Worm (Caenorhabditis elegans) whole organism, L2 larva: ENCODE results near the gene eri-5.

Experiments
- alr-1 ChIP-seq: fragments of 150-350 bp; optimal IDR thresholded peaks from 2 replicates; lab custom pipeline; 2014; ENCODE audit warnings: missing biosample characterization, missing genetic modification characterization
- ama-1 ChIP-seq: fragments of 150-350 bp; optimal IDR thresholded peaks from 2 replicates; lab custom pipeline; 2018; ENCODE audit warnings: inconsistent platforms
- ceh-16 ChIP-seq: fragments of 150-350 bp; optimal IDR thresholded peaks from 2 replicates; lab custom pipeline; 2014; ENCODE audit warnings: missing biosample characterization, missing genetic modification characterization
- elt-3 ChIP-seq: sonication (generic microtip); optimal IDR thresholded peaks from 2 replicates; lab custom pipeline; 2017; ENCODE audit warnings: missing biosample characterization, missing genetic modification characterization
- lin-13 ChIP-seq: fragments of 150-350 bp; optimal IDR thresholded peaks from 2 replicates; lab custom pipeline; 2014; ENCODE audit warnings: missing biosample characterization, missing genetic modification reagents, missing genetic modification characterization
- lin-39 ChIP-seq: fragments of 150-350 bp; optimal IDR thresholded peaks from 2 replicates; lab custom pipeline; 2014; ENCODE audit warnings: missing biosample characterization, missing genetic modification reagents, missing genetic modification characterization
- lsy-2 ChIP-seq, 2 experiments: fragments of 150-350 bp in 1 of 2; sonication (generic microtip) in 1 of 2; optimal IDR thresholded peaks; 2 replicates each; lab custom pipeline; 2014 to 2017; ENCODE audit warnings: missing biosample characterization in 2 of 2, missing genetic modification characterization in 2 of 2
- mab-5 ChIP-seq: fragments of 150-350 bp; optimal IDR thresholded peaks from 2 replicates; lab custom pipeline; 2014; ENCODE audit warnings: missing biosample characterization, missing genetic modification characterization
- nhr-11 ChIP-seq: fragments of 150-350 bp; optimal IDR thresholded peaks from 2 replicates; lab custom pipeline; 2014; ENCODE audit warnings: missing biosample characterization, missing genetic modification characterization
- nhr-129 ChIP-seq: fragments of 150-350 bp; optimal IDR thresholded peaks from 2 replicates; lab custom pipeline; 2014; ENCODE audit warnings: missing biosample characterization, missing genetic modification characterization
- nhr-237 ChIP-seq: fragments of 150-350 bp; optimal IDR thresholded peaks from 2 replicates; lab custom pipeline; 2014; ENCODE audit warnings: missing biosample characterization, missing genetic modification characterization
- nhr-6 ChIP-seq: fragments of 150-350 bp; optimal IDR thresholded peaks from 2 replicates; lab custom pipeline; 2014; ENCODE audit warnings: missing biosample characterization, missing genetic modification characterization
- skn-1 ChIP-seq: sonication (generic microtip); optimal IDR thresholded peaks from 2 replicates; lab custom pipeline; 2017; ENCODE audit warnings: missing biosample characterization, missing genetic modification characterization
- snpc-4 ChIP-seq: fragments of 150-350 bp; optimal IDR thresholded peaks from 2 replicates; lab custom pipeline; 2014; ENCODE audit warnings: missing biosample characterization, missing genetic modification characterization

DNA sequence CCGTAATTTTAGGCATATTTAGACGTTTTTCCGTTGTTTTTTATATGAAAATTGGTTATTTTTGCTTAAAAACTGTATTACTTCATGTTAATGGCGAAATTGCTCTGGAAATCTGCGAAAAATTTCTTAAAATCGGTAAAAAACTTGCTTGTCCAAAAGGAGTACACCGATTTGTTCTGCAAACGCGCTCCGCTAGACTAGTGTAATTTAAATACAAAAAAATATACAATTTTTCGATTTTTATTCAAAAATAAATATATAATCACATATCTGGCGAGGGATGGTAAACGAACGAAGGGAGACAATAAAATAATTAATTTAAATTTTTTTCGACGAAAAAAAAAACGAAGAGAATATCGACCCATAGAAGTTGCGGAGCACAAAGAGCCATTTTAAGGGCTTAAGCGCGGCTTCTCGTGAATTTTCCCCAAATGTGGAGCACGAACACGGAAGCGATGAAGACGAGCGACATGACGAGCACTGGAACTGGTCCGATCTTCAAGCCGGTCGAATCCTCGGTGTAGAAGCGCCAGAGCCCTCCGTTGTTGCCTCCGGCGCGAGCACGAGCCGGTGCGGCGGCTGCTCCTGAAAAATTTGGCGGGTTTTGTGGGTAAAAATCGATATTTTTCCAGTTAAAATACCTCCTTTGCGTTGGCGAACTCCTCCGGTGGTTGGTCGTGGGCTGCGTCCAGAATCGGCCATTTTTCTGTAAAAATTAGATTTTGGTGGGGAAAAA is 2.5 kb upstream of the eri-5 start, which contains the start of gene sec-61.B:
- no peak for TF ChIP-seq skn-1 (tag; lab: Kevin White, UChicago)
- TF ChIP-seq nhr-11 (tag; lab: Kevin White, UChicago) = no peak
- no peak for TF ChIP-seq nhr-129 (tag; lab: Kevin White, UChicago)
- TF ChIP-seq lin-39 = no peak
- TF ChIP-seq snpc-4 (tag; lab: Kevin White, UChicago) = no peak
- no peak for TF ChIP-seq ama-1
- TF ChIP-seq mab-5 (tag; lab: Kevin White, UChicago) = no peak
- no peak for TF ChIP-seq elt-3 (tag; lab: Kevin White, UChicago)
- TF ChIP-seq ceh-16 (tag; lab: Kevin White, UChicago) = no peak
- peak; percentile 26 for TF ChIP-seq lin-13 (GFP tag; lab: Kevin White, UChicago)
- TF ChIP-seq nhr-237 (tag; lab: Kevin White, UChicago) = no peak
- peak in 1 of 2 experiments; percentile 49 for TF ChIP-seq lsy-2 (tag; optimal IDR thresholded peaks at IDR 0.05; lab: Kevin White, UChicago)
- no peak for TF ChIP-seq nhr-6 (tag; lab: Kevin White, UChicago)
- no peak for TF ChIP-seq alr-1 (tag; lab: Kevin White, UChicago)
